Fruit fly (Drosophila melanogaster): ENCODE results near the gene CG8012.

The CG8012 gene

dm6 chr3L:8197779-8198279 lies 17.3 kb upstream of the CG8012 start, which contains the start of the genes UbcE2M and Dhps (continued):
- TF ChIP-seq CG15269 (tag; optimal IDR thresholded peaks at IDR 0.05) (no peak), Sry-δ (GFP tag; optimal IDR thresholded peaks at IDR 0.05) (peak; percentile 67), danr (GFP tag; IDR thresholded peaks at IDR 0.05) (no peak), slp2 (GFP tag; optimal IDR thresholded peaks at IDR 0.05) (no peak), gcm (GFP tag; optimal IDR thresholded peaks at IDR 0.05) (no peak), Hr39 (optimal IDR thresholded peaks at IDR 0.05) (no peak), D19B (GFP tag; optimal IDR thresholded peaks at IDR 0.05) (peak; percentile 59), toy (GFP tag; IDR thresholded peaks at IDR 0.05) (no peak), CG1233 (GFP tag; optimal IDR thresholded peaks at IDR 0.05) (peak; percentile 68), sens (GFP tag) (peak; percentile 18), CG7271 (tag; optimal IDR thresholded peaks at IDR 0.05) (peak; percentile 39), emc (GFP tag; optimal IDR thresholded peaks at IDR 0.05) (no peak), CG11560 (tag; IDR thresholded peaks at IDR 0.05) (no peak; the same call in 2 of the 3 replicates), Side (GFP tag; optimal IDR thresholded peaks at IDR 0.05) (no peak), corto (GFP tag; optimal IDR thresholded peaks at IDR 0.05) (no peak), Fer1 (GFP tag; optimal IDR thresholded peaks at IDR 0.05) (peak; percentile 78), CG12942 (GFP tag; optimal IDR thresholded peaks at IDR 0.05) (peak; percentile 53), her (GFP tag; optimal IDR thresholded peaks at IDR 0.05) (no peak), ash1 (GFP tag; optimal IDR thresholded peaks at IDR 0.05) (no peak), CG11695 (GFP tag; IDR thresholded peaks at IDR 0.05) (no peak), CG2199 (GFP tag; IDR thresholded peaks at IDR 0.05) (no peak), Dip3 (GFP tag; optimal IDR thresholded peaks at IDR 0.05) (peak; percentile 49), al (GFP tag; IDR thresholded peaks at IDR 0.05) (peak; percentile 71), CG31441 (GFP tag; IDR thresholded peaks at IDR 0.05) (no peak), ci (GFP tag; IDR thresholded peaks at IDR 0.05) (no peak), Hand (GFP tag; optimal IDR thresholded peaks at IDR 0.05) (peak; percentile 19), CG30020 (tag; optimal IDR thresholded peaks at IDR 0.05) (peak; percentile 78), Ada2b (GFP tag; IDR thresholded peaks at IDR 0.05) (peak; percentile 46), sob (GFP tag; IDR thresholded peaks at IDR 0.05) (peak; percentile 73), stwl (tag; optimal IDR thresholded peaks at IDR 0.05) (peak; percentile 81), sisA (GFP tag; IDR thresholded peaks at IDR 0.05) (peak; percentile 65), CG13624 (GFP tag; optimal IDR thresholded peaks at IDR 0.05) (peak; percentile 31), CG10147 (GFP tag; optimal IDR thresholded peaks at IDR 0.05) (peak; percentile 79), pnt (GFP tag; optimal IDR thresholded peaks at IDR 0.05) (peak; percentile 56), Deaf1 (tag; optimal IDR thresholded peaks at IDR 0.05) (no peak), oc (tag; optimal IDR thresholded peaks at IDR 0.05) (no peak), vfl (GFP tag; optimal IDR thresholded peaks at IDR 0.05) (peak; percentile 29), run (tag; optimal IDR thresholded peaks at IDR 0.05) (no peak), h (optimal IDR thresholded peaks at IDR 0.05) (no peak), PHDP (tag; optimal IDR thresholded peaks at IDR 0.05) (peak; percentile 70), sens-2 (GFP tag; IDR thresholded peaks at IDR 0.05) (0 out of 2 replicates have a peak, but pooled peaks have one; percentile 32), org-1 (GFP tag; optimal IDR thresholded peaks at IDR 0.05) (no peak), pum (GFP tag; optimal IDR thresholded peaks at IDR 0.05) (peak; percentile 38), CG13894 (tag; optimal IDR thresholded peaks at IDR 0.05) (no peak), ro (GFP tag; IDR thresholded peaks at IDR 0.05) (no peak), Adf1 (GFP tag; IDR thresholded peaks at IDR 0.05) (peak; percentile 27; the same call in 1 of the 2 replicates), CG6254 (GFP tag; optimal IDR thresholded peaks at IDR 0.05) (peak; percentile 20), yki (optimal IDR thresholded peaks at IDR 0.05) (no peak), tin (GFP tag; optimal IDR thresholded peaks at IDR 0.05) (peak; percentile 66), Ravus (GFP tag; IDR thresholded peaks at IDR 0.05) (no peak; the same call in 1 of the 2 replicates), ERR (GFP tag; optimal IDR thresholded peaks at IDR 0.05) (no peak), CG13123 (GFP tag; optimal IDR thresholded peaks at IDR 0.05) (peak; percentile 59), zen2 (GFP tag; IDR thresholded peaks at IDR 0.05; ENCODE audit: partially characterized antibody) (peak; percentile 54; the same call in 1 of the 3 replicates)

Data from whole organism, embryonic.